Fruit fly (Drosophila melanogaster): Measurements from ENCODE around the gene Cdc16.
A peak's percentile ranks its signal among the peaks of the same experiment; 100 is the strongest.

DNA sequence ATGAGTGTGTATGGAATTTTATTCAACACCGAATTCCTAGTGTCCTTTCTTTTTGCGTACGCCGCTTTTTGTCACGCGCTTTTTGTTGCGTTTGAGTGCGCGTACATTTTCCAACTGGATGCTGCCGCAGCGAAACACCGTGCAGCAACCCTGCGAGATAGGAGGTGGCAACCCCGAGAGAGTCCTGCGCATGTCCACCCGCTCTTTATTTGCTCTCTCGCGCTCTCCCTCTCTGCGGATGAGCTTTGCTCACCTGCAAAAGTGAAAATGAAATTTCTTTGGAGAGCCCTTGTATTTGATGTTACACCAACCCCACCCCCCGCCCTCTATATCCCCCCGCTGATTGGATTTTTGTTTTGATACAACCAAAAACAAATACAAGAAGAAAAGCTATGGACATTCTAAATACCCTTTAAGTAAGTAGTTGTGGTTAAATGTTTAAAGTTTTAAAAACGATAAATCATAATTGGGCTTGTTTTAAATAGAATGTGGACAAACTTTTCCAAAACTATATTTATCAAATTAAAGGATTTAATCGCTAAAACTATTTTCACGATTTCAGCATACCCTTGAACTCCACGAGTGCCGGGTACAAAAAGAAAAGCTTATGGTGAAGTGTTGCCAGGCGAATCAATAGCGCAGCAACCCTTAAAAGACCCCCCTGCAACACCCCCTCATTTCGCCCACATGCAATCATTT is 40.9 kb upstream of the Cdc16 start:
- no peak for TF ChIP-seq lola (GFP tag; optimal IDR thresholded peaks at IDR 0.05)
- TF ChIP-seq psq (GFP tag; optimal IDR thresholded peaks at IDR 0.05), result no peak
- peak; percentile 23 for TF ChIP-seq woc (GFP tag; optimal IDR thresholded peaks at IDR 0.05)
- no peak for TF ChIP-seq N (GFP tag; optimal IDR thresholded peaks at IDR 0.05)
